Worm (Caenorhabditis elegans) whole organism, early embryonic: ENCODE measurements around the gene acs-1.

Experiments
- B0310.2 ChIP-seq: sonication (generic microtip); optimal IDR thresholded peaks from 2 replicates; lab custom pipeline; 2016; ENCODE audit warnings: mild to moderate bottlenecking, missing genetic modification characterization, missing compliant biosample characterization
- F13C5.2 ChIP-seq: sonication (generic microtip); optimal IDR thresholded peaks from 2 replicates; lab custom pipeline; 2017; ENCODE audit warnings: mild to moderate bottlenecking, missing genetic modification characterization, inconsistent platforms, missing compliant biosample characterization
- ama-1 ChIP-seq: fragments of 150-350 bp; optimal IDR thresholded peaks from 2 replicates; lab custom pipeline; 2014
- ets-7 ChIP-seq: sonication (generic microtip); optimal IDR thresholded peaks from 2 replicates; lab custom pipeline; 2016; ENCODE audit warnings: missing genotype, missing genetic modification characterization, missing compliant biosample characterization
- hmg-4 ChIP-seq: fragments of 200-800 bp; sonication (Bioruptor generic); optimal IDR thresholded peaks from 2 replicates; lab custom pipeline; 2018; ENCODE audit warnings: mild to moderate bottlenecking, missing genetic modification characterization, missing compliant biosample characterization

ce11 chrV:6488849-6489248 is 35.9 kb upstream of the acs-1 start, which contains the start of gene lec-10:
- TF ChIP-seq B0310.2 (tag; lab: Kevin White, UChicago), result no peak
- TF ChIP-seq hmg-4 (GFP tag; lab: Kevin White, UChicago), result no peak
- TF ChIP-seq F13C5.2 (tag; lab: Kevin White, UChicago), result no peak
- no peak for TF ChIP-seq ama-1 (lab: Kevin White, UChicago)
- TF ChIP-seq ets-7, result no peak
